Worm (Caenorhabditis elegans): ENCODE data around the gene srh-194.
"Not testable (repeated sequence)": the region's sequence is repeated elsewhere in the genome, so short reads cannot be mapped to it uniquely, and the experiment has no call there.

- TF ChIP-seq him-1, dao-5 (tag; optimal IDR thresholded peaks at IDR 0.05): not testable (repeated sequence)
Measured at ce11 chrV:4281699-4282098, 11.6 kb downstream of the srh-194 start, which contains the start of gene srt-37.

Data from whole organism, L4/young adult.